Fruit fly (Drosophila melanogaster): ENCODE data around the gene Ets65A.
A peak's percentile ranks its signal among the peaks of the same experiment; 100 is the strongest.

Gene Ets65A

DNA sequence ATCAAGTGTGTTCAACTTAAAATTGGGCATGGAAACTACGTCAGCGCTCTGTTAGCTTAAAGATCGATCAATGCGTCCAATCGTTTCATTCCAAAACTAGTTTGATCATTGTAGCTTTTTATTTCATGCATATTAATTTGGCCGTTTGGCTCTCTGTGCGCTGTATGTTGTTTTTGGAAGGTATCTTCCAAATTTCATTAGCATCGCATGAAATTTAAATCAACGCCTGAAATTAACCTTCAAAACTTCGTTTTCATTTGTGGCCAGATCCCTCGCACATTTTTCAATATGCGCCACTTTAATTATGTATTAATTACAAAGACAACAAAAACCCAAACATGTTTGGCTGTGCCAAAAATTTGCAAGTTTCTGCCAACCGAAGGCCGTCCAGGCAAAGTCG lies 41.2 kb downstream of the Ets65A start:
- no peak for TF ChIP-seq Lim3 (GFP tag; IDR thresholded peaks at IDR 0.05)
- TF ChIP-seq pan (optimal IDR thresholded peaks at IDR 0.05), result no peak
- no peak for TF ChIP-seq pan (GFP tag; optimal IDR thresholded peaks at IDR 0.05 in 1 of 2, IDR thresholded peaks at IDR 0.05 in 1 of 2)
- no peak for TF ChIP-seq CG34376 (GFP tag; optimal IDR thresholded peaks at IDR 0.05)
- no peak for TF ChIP-seq slp2 (GFP tag; optimal IDR thresholded peaks at IDR 0.05)
- TF ChIP-seq chinmo (GFP tag; IDR thresholded peaks at IDR 0.05; ENCODE audit: partially characterized antibody), result peak; percentile 79; the same call in 3 of the 4 replicates
- no peak for TF ChIP-seq CG31441 (GFP tag; IDR thresholded peaks at IDR 0.05)
- no peak for TF ChIP-seq D19A (tag; optimal IDR thresholded peaks at IDR 0.05)
- TF ChIP-seq rib (GFP tag; IDR thresholded peaks at IDR 0.05), result peak; percentile 51; the same call in 1 of the 2 replicates
- TF ChIP-seq sd (tag; optimal IDR thresholded peaks at IDR 0.05), result peak; percentile 51
- peak; percentile 62 for TF ChIP-seq abd-A (tag; optimal IDR thresholded peaks at IDR 0.05)
- no peak for TF ChIP-seq CG2129 (GFP tag; IDR thresholded peaks at IDR 0.05; ENCODE audit: partially characterized antibody)
- no peak for TF ChIP-seq trem (tag; optimal IDR thresholded peaks at IDR 0.05)
- TF ChIP-seq PHDP (tag; optimal IDR thresholded peaks at IDR 0.05), result no peak
- no peak for TF ChIP-seq Max (GFP tag; optimal IDR thresholded peaks at IDR 0.05)
- TF ChIP-seq HHEX (GFP tag; optimal IDR thresholded peaks at IDR 0.05), result no peak
- TF ChIP-seq Hmr (GFP tag; optimal IDR thresholded peaks at IDR 0.05), result no peak
- TF ChIP-seq chm (GFP tag; IDR thresholded peaks at IDR 0.05), result no peak
- no peak for TF ChIP-seq E2f2 (GFP tag; IDR thresholded peaks at IDR 0.05)
- no peak for TF ChIP-seq Dfd (GFP tag; optimal IDR thresholded peaks at IDR 0.05)
- TF ChIP-seq dan (GFP tag; IDR thresholded peaks at IDR 0.05), result no peak
- no peak for TF ChIP-seq HmgZ (tag; optimal IDR thresholded peaks at IDR 0.05)
- TF ChIP-seq Mad (GFP tag; optimal IDR thresholded peaks at IDR 0.05), result no peak
- peak; percentile 76 for TF ChIP-seq vvl (GFP tag; IDR thresholded peaks at IDR 0.05)
- no peak for TF ChIP-seq zen2 (GFP tag; IDR thresholded peaks at IDR 0.05; ENCODE audit: partially characterized antibody)
- no peak for TF ChIP-seq CG11696 (GFP tag; IDR thresholded peaks at IDR 0.05)
- TF ChIP-seq CG42726 (GFP tag; IDR thresholded peaks at IDR 0.05; ENCODE audit: partially characterized antibody), result no peak
- no peak for TF ChIP-seq Camta (GFP tag; optimal IDR thresholded peaks at IDR 0.05)
- TF ChIP-seq HmgD (GFP tag; optimal IDR thresholded peaks at IDR 0.05), result no peak
- no peak for TF ChIP-seq BEAF-32 (GFP tag; optimal IDR thresholded peaks at IDR 0.05)
- TF ChIP-seq Dll (GFP tag; IDR thresholded peaks at IDR 0.05; ENCODE audit: partially characterized antibody), result no peak
- TF ChIP-seq mirr (GFP tag; optimal IDR thresholded peaks at IDR 0.05), result no peak
- no peak for TF ChIP-seq MBD-R2 (GFP tag; IDR thresholded peaks at IDR 0.05)
- no peak for TF ChIP-seq jigr1 (GFP tag; IDR thresholded peaks at IDR 0.05)

DNA sequence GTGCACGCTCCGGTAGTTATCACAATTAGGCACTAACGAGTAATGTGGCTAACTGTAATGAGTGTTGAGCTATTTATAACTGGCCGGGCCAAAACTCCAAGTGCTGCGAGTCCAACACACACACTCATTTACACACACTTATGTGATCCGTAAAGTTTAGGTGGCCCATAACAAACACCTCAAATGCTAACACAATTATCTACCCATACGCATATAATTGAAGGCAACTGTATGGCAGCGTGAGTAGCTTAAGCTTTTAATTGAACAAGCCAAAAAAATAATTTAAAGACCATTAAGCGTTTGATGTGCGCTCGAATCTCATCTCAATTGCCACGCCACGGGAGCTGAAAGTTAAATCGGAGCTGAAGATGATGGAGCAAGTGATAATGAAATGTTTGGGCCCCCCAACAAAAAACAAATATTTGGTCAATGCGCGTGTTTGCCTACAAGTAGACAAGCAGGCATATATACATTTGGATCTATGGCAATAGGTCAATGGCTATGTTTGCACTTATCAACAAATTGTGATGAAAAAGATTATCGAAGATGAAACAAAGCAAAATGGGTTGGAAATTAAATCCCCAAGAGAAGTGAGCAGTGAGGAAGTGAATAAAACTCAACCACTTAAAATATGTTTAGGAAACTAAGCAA lies 42.6 kb downstream of the Ets65A start, which contains the start of gene Cpr65Av:
TSS of gene Cpr65Av (minus strand) at position 51 of the 651 bp plus-strand sequence.
- TF ChIP-seq zen2 (GFP tag; IDR thresholded peaks at IDR 0.05; ENCODE audit: partially characterized antibody) (no peak), crol (GFP tag; IDR thresholded peaks at IDR 0.05) (no peak), stc (GFP tag; IDR thresholded peaks at IDR 0.05) (no peak), jigr1 (GFP tag; IDR thresholded peaks at IDR 0.05) (no peak), CG13424 (tag; optimal IDR thresholded peaks at IDR 0.05) (peak; percentile 39), Sox102F (GFP tag; optimal IDR thresholded peaks at IDR 0.05) (peak; percentile 48), CG10462 (GFP tag; optimal IDR thresholded peaks at IDR 0.05) (no peak), cwo (GFP tag; optimal IDR thresholded peaks at IDR 0.05) (no peak), CG17829 (tag; optimal IDR thresholded peaks at IDR 0.05) (no peak), CG6813 (GFP tag; optimal IDR thresholded peaks at IDR 0.05) (no peak), CG6689 (GFP tag; IDR thresholded peaks at IDR 0.05) (no peak), CG6654 (GFP tag; optimal IDR thresholded peaks at IDR 0.05) (no peak), knrl (GFP tag; IDR thresholded peaks at IDR 0.05; ENCODE audit: partially characterized antibody) (no peak), CrebB (tag; optimal IDR thresholded peaks at IDR 0.05) (peak; percentile 26), CG2202 (tag; optimal IDR thresholded peaks at IDR 0.05) (no peak), odd (GFP tag; optimal IDR thresholded peaks at IDR 0.05) (peak; percentile 33), Neu2 (GFP tag; optimal IDR thresholded peaks at IDR 0.05; ENCODE audit: borderline replicate concordance) (no peak), Oaz (GFP tag; IDR thresholded peaks at IDR 0.05) (no peak), CG5180 (GFP tag; optimal IDR thresholded peaks at IDR 0.05) (peak; percentile 30)
